Fruit fly (Drosophila melanogaster): ENCODE data around the gene CG3823.
A peak's percentile ranks its signal among the peaks of the same experiment; 100 is the strongest.

The CG3823 gene

dm6 chrX:6267187-6267711, 36.5 kb upstream of the CG3823 start, which contains the start of gene schlank (continued):
- TF ChIP-seq Atf3 (GFP tag; optimal IDR thresholded peaks at IDR 0.05) (no peak), CG4617 (GFP tag; optimal IDR thresholded peaks at IDR 0.05; ENCODE audit: borderline replicate concordance) (no peak), ase (GFP tag; IDR thresholded peaks at IDR 0.05) (peak; percentile 30; the same call in 1 of the 3 replicates), Pdp1 (GFP tag; optimal IDR thresholded peaks at IDR 0.05) (peak; percentile 5 to 64), schlank (tag; optimal IDR thresholded peaks at IDR 0.05) (peak; percentile 64), D19A (tag; optimal IDR thresholded peaks at IDR 0.05) (no peak), odd (GFP tag; optimal IDR thresholded peaks at IDR 0.05) (no peak), zf30C (GFP tag; optimal IDR thresholded peaks at IDR 0.05) (no peak), aop (GFP tag; IDR thresholded peaks at IDR 0.05) (0 out of 2 replicates have a peak, but pooled peaks have one; percentile 20), CG11456 (GFP tag; IDR thresholded peaks at IDR 0.05) (peak; percentile 60; the same call in 1 of the 3 replicates), Doc2 (GFP tag; IDR thresholded peaks at IDR 0.05) (no peak), seq (GFP tag; IDR thresholded peaks at IDR 0.05) (peak; percentile 52; the same call in 1 of the 2 replicates), CG12104 (GFP tag; optimal IDR thresholded peaks at IDR 0.05) (peak; percentile 27), CG10147 (GFP tag; optimal IDR thresholded peaks at IDR 0.05) (no peak), CG32772 (GFP tag; IDR thresholded peaks at IDR 0.05) (peak; percentile 50; the same call in 1 of the 2 replicates), ttk (GFP tag; IDR thresholded peaks at IDR 0.05) (peak; percentile 26; the same call in 1 of the 2 replicates), CG13287 (GFP tag; IDR thresholded peaks at IDR 0.05; ENCODE audit: partially characterized antibody) (no peak), CG12236 (GFP tag; optimal IDR thresholded peaks at IDR 0.05) (no peak), CG17568 (GFP tag; optimal IDR thresholded peaks at IDR 0.05) (no peak), CG11093 (GFP tag; IDR thresholded peaks at IDR 0.05) (peak; percentile 51; the same call in 1 of the 3 replicates), hbn (GFP tag; IDR thresholded peaks at IDR 0.05; ENCODE audit: partially characterized antibody) (no peak), HmgD (GFP tag; optimal IDR thresholded peaks at IDR 0.05) (no peak), al (GFP tag; IDR thresholded peaks at IDR 0.05) (no peak; the same call in 1 of the 2 replicates), ems (GFP tag; optimal IDR thresholded peaks at IDR 0.05) (peak; percentile 28), H15 (GFP tag; IDR thresholded peaks at IDR 0.05) (peak; percentile 45; the same call in 1 of the 3 replicates), Ets97D (GFP tag; optimal IDR thresholded peaks at IDR 0.05) (peak; percentile 36), ERR (GFP tag; optimal IDR thresholded peaks at IDR 0.05) (peak; percentile 46), phol (tag; optimal IDR thresholded peaks at IDR 0.05) (peak; percentile 61), CG42726 (GFP tag; IDR thresholded peaks at IDR 0.05; ENCODE audit: partially characterized antibody) (no peak), pan (optimal IDR thresholded peaks at IDR 0.05) (no peak), pan (GFP tag; optimal IDR thresholded peaks at IDR 0.05 in 1 of 2, IDR thresholded peaks at IDR 0.05 in 1 of 2) (peak in 1 of 2 experiments; percentile 68), insv (GFP tag; optimal IDR thresholded peaks at IDR 0.05) (peak in 1 of 2 experiments; percentile 12), ac (GFP tag; optimal IDR thresholded peaks at IDR 0.05) (no peak), wor (GFP tag; IDR thresholded peaks at IDR 0.05) (no peak), disco-r (GFP tag; optimal IDR thresholded peaks at IDR 0.05) (no peak), h (optimal IDR thresholded peaks at IDR 0.05) (no peak), CG11560 (tag; IDR thresholded peaks at IDR 0.05) (no peak), CG18262 (tag; optimal IDR thresholded peaks at IDR 0.05) (peak; percentile 53), CG3838 (GFP tag; optimal IDR thresholded peaks at IDR 0.05) (no peak), hb (GFP tag; IDR thresholded peaks at IDR 0.05; ENCODE audit: partially characterized antibody) (no peak), Elba2 (GFP tag; optimal IDR thresholded peaks at IDR 0.05) (no peak), ranshi (GFP tag; IDR thresholded peaks at IDR 0.05) (peak; percentile 57; the same call in 1 of the 2 replicates), CTCF (GFP tag; optimal IDR thresholded peaks at IDR 0.05) (no peak), Side (GFP tag; optimal IDR thresholded peaks at IDR 0.05) (peak; percentile 58), CG9932 (GFP tag; IDR thresholded peaks at IDR 0.05) (peak; percentile 70), luna (GFP tag; optimal IDR thresholded peaks at IDR 0.05) (no peak), fd3F (GFP tag; optimal IDR thresholded peaks at IDR 0.05) (peak; percentile 22), gem (tag; optimal IDR thresholded peaks at IDR 0.05) (peak; percentile 69), CG3726 (GFP tag; IDR thresholded peaks at IDR 0.05) (no peak), Scr (GFP tag; IDR thresholded peaks at IDR 0.05; ENCODE audit: partially characterized antibody) (no peak), sna (GFP tag; IDR thresholded peaks at IDR 0.05; ENCODE audit: partially characterized antibody) (no peak)

Measured in whole organism, embryonic.